Fruit fly (Drosophila melanogaster): ENCODE data around the gene CG42717.
A peak's percentile ranks its signal among the peaks of the same experiment; 100 is the strongest.

The CG42717 gene

dm6 chr3L:15988039-15988546, 44.9 kb downstream of the CG42717 start, which contains the start of gene Hip14 (continued):
- TF ChIP-seq Meics (GFP tag; optimal IDR thresholded peaks at IDR 0.05) (no peak), stc (GFP tag; IDR thresholded peaks at IDR 0.05) (no peak), wor (GFP tag; IDR thresholded peaks at IDR 0.05) (no peak), CG12104 (GFP tag; optimal IDR thresholded peaks at IDR 0.05) (peak; percentile 55), HLH4C (GFP tag; IDR thresholded peaks at IDR 0.05; ENCODE audit: partially characterized antibody) (no peak), twi (tag; optimal IDR thresholded peaks at IDR 0.05) (no peak), HLH3B (GFP tag; IDR thresholded peaks at IDR 0.05) (no peak), jigr1 (GFP tag; IDR thresholded peaks at IDR 0.05) (no peak), GATAe (GFP tag; conservative IDR thresholded peaks at IDR 0.05) (no peak; the same call in 1 of the 2 replicates), schlank (tag; optimal IDR thresholded peaks at IDR 0.05) (no peak), CG18476 (GFP tag; optimal IDR thresholded peaks at IDR 0.05) (no peak), cad (GFP tag; optimal IDR thresholded peaks at IDR 0.05) (no peak), Stat92E (GFP tag; optimal IDR thresholded peaks at IDR 0.05) (peak in 1 of 3 experiments; percentile 62), CG15601 (tag; optimal IDR thresholded peaks at IDR 0.05) (no peak), CG7271 (tag; optimal IDR thresholded peaks at IDR 0.05) (no peak), Ada2b (GFP tag; IDR thresholded peaks at IDR 0.05) (no peak), klu (GFP tag; IDR thresholded peaks at IDR 0.05) (0 out of 2 replicates have a peak, but pooled peaks have one; percentile 17), dati (GFP tag; IDR thresholded peaks at IDR 0.05) (no peak), CG14441 (GFP tag; IDR thresholded peaks at IDR 0.05) (no peak), CG30431 (GFP tag; optimal IDR thresholded peaks at IDR 0.05) (no peak), CG43689 (GFP tag; IDR thresholded peaks at IDR 0.05) (no peak), ac (GFP tag; optimal IDR thresholded peaks at IDR 0.05) (no peak), CG7745 (tag; optimal IDR thresholded peaks at IDR 0.05) (no peak), CG2889 (GFP tag; IDR thresholded peaks at IDR 0.05) (no peak), chinmo (GFP tag; IDR thresholded peaks at IDR 0.05; ENCODE audit: partially characterized antibody) (no peak), bab2 (GFP tag; optimal IDR thresholded peaks at IDR 0.05) (no peak), cwo (GFP tag; optimal IDR thresholded peaks at IDR 0.05) (no peak), vvl (GFP tag; IDR thresholded peaks at IDR 0.05) (peak; percentile 39), PHDP (tag; optimal IDR thresholded peaks at IDR 0.05) (no peak), pros (GFP tag; optimal IDR thresholded peaks at IDR 0.05) (no peak), CG9437 (GFP tag; optimal IDR thresholded peaks at IDR 0.05) (no peak), ERR (GFP tag; optimal IDR thresholded peaks at IDR 0.05) (peak; percentile 10), CG14860 (GFP tag; IDR thresholded peaks at IDR 0.05; ENCODE audit: partially characterized antibody) (no peak), fd96Cb (tag; optimal IDR thresholded peaks at IDR 0.05) (no peak), Chrac-16 (GFP tag; optimal IDR thresholded peaks at IDR 0.05) (no peak), Rfx (GFP tag; IDR thresholded peaks at IDR 0.05) (no peak), Dll (GFP tag; IDR thresholded peaks at IDR 0.05; ENCODE audit: partially characterized antibody) (0 out of 4 replicates have a peak, but pooled peaks have one; percentile 17), ind (GFP tag; optimal IDR thresholded peaks at IDR 0.05) (no peak), az2 (GFP tag; optimal IDR thresholded peaks at IDR 0.05) (no peak), Sin3A (optimal IDR thresholded peaks at IDR 0.05) (peak; percentile 50), p53 (GFP tag; optimal IDR thresholded peaks at IDR 0.05) (no peak), CG10431 (GFP tag; optimal IDR thresholded peaks at IDR 0.05) (no peak), lbe (GFP tag; optimal IDR thresholded peaks at IDR 0.05) (peak; percentile 10), D19A (tag; optimal IDR thresholded peaks at IDR 0.05) (no peak), zfh2 (GFP tag; optimal IDR thresholded peaks at IDR 0.05) (peak; percentile 19), Doc2 (GFP tag; IDR thresholded peaks at IDR 0.05) (no peak), Oli (tag; optimal IDR thresholded peaks at IDR 0.05) (no peak), CG4617 (GFP tag; optimal IDR thresholded peaks at IDR 0.05; ENCODE audit: borderline replicate concordance) (peak; percentile 89), CG9797 (GFP tag; optimal IDR thresholded peaks at IDR 0.05) (peak; percentile 54), CG11723 (GFP tag; optimal IDR thresholded peaks at IDR 0.05) (no peak), CG7987 (GFP tag; optimal IDR thresholded peaks at IDR 0.05) (no peak)

Measured in whole organism, embryonic.